Worm (Caenorhabditis elegans) whole organism, L2 larva: Measurements from ENCODE around the gene tftc-5.

Experiments
- ceh-16 ChIP-seq: fragments of 150-350 bp; optimal IDR thresholded peaks from 2 replicates; lab custom pipeline; 2014; ENCODE audit warnings: missing biosample characterization, missing genetic modification characterization
- lsy-2 ChIP-seq, 2 experiments: fragments of 150-350 bp in 1 of 2; sonication (generic microtip) in 1 of 2; optimal IDR thresholded peaks; 2 replicates each; lab custom pipeline; 2014 to 2017; ENCODE audit warnings: missing biosample characterization in 2 of 2, missing genetic modification characterization in 2 of 2

DNA sequence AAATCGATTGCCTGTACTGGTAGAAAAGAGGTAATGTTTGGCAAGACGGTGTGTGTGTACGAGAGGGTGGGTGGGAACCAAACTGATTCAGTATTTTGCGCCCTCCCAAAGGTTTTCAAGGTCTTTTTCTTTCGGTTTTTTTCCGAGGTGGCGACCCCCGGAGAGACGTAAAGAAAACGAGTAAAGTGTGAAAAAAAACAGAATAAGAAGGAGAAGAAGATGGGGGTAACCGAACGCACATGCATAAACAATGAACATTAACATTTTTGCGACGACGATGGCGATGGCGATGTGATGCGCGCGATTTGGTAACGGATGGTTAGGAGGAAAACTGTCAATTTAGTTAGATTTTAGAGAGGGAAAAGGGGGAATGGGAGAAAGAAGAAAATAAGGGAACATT is 43.5 kb upstream of the tftc-5 start:
- TF ChIP-seq lsy-2 (tag; optimal IDR thresholded peaks at IDR 0.05; lab: Kevin White, UChicago) = no peak
- TF ChIP-seq ceh-16 (tag; lab: Kevin White, UChicago) = no peak
